Worm (Caenorhabditis elegans) whole organism, mixed stage, embryonic: Measurements from ENCODE around the gene C43H6.4.

Experiments used
- blmp-1 ChIP-seq: fragments of 150-350 bp; optimal IDR thresholded peaks from 2 replicates; lab custom pipeline; 2014; ENCODE audit warnings: missing biosample characterization, missing genetic modification characterization
- elt-1 ChIP-seq: sonication (generic microtip); optimal IDR thresholded peaks from 2 replicates; lab custom pipeline; 2017; ENCODE audit warnings: missing genetic modification characterization, mild to moderate bottlenecking, missing compliant biosample characterization, antibody characterized with exemption, moderate library complexity, borderline replicate concordance; ENCODE audit not compliant: insufficient read depth
- lin-13 ChIP-seq: fragments of 150-350 bp; optimal IDR thresholded peaks from 2 replicates; lab custom pipeline; 2014; ENCODE audit warnings: missing biosample characterization, missing genetic modification characterization
- nhr-237 ChIP-seq: fragments of 150-350 bp; optimal IDR thresholded peaks from 2 replicates; lab custom pipeline; 2014; ENCODE audit warnings: missing biosample characterization, missing genetic modification characterization
- pha-4 ChIP-seq: fragments of 150-350 bp; optimal IDR thresholded peaks from 2 replicates; lab custom pipeline; 2018; ENCODE audit warnings: missing biosample characterization, missing genetic modification reagents, missing genetic modification characterization
- unc-39 ChIP-seq: fragments of 150-350 bp; optimal IDR thresholded peaks from 2 replicates; lab custom pipeline; 2014; ENCODE audit warnings: missing biosample characterization, missing genetic modification characterization
- ztf-11 ChIP-seq: fragments of 150-350 bp; optimal IDR thresholded peaks from 2 replicates; lab custom pipeline; 2014; ENCODE audit warnings: missing biosample characterization, missing genetic modification characterization

- TF ChIP-seq ztf-11 (tag; lab: Kevin White, UChicago) (no peak), elt-1 (no peak), unc-39 (tag; lab: Kevin White, UChicago) (no peak), nhr-237 (tag; lab: Kevin White, UChicago) (no peak), pha-4 (no peak), blmp-1 (tag; lab: Kevin White, UChicago) (no peak), lin-13 (tag; lab: Kevin White, UChicago) (no peak)
These were observed 18.3 kb downstream of the C43H6.4 start for ce11 chrX:2422123-2422522.
